Fruit fly (Drosophila melanogaster) whole organism, adult: Measurements from ENCODE around the gene CG10877.

Source experiments
- CG11617 ChIP-seq: fragments of 200-800 bp; sonication (Bioruptor generic); optimal IDR thresholded peaks from 2 replicates; lab custom pipeline; 2017; ENCODE audit warnings: mild to moderate bottlenecking, missing biosample characterization, missing genetic modification reagents, missing genetic modification characterization
- CG12768 ChIP-seq: fragments of 200-800 bp; sonication (Bioruptor generic); optimal IDR thresholded peaks from 2 replicates; lab custom pipeline; 2017; ENCODE audit warnings: missing biosample characterization, missing genetic modification characterization, mild to moderate bottlenecking, moderate library complexity, missing genetic modification reagents
- CG1620 ChIP-seq: fragments of 200-800 bp; sonication (Bioruptor generic); optimal IDR thresholded peaks from 2 replicates; lab custom pipeline; 2016; ENCODE audit warnings: missing biosample characterization, missing genetic modification characterization
- CG33017 ChIP-seq: fragments of 200-800 bp; sonication (Bioruptor generic); optimal IDR thresholded peaks from 2 replicates; lab custom pipeline; 2018; ENCODE audit warnings: missing biosample characterization, mild to moderate bottlenecking, missing genetic modification characterization, moderate library complexity
- CG7045 ChIP-seq: fragments of 200-800 bp; sonication (Bioruptor generic); optimal IDR thresholded peaks from 2 replicates; lab custom pipeline; 2017; ENCODE audit warnings: missing biosample characterization, mild to moderate bottlenecking, missing genetic modification characterization
- CG7101 ChIP-seq: fragments of 200-800 bp; sonication (Bioruptor generic); optimal IDR thresholded peaks from 2 replicates; lab custom pipeline; 2018; ENCODE audit warnings: missing biosample characterization, mild to moderate bottlenecking, missing genetic modification characterization, moderate library complexity
- Clk ChIP-seq: fragments of 200-800 bp; sonication (Bioruptor generic); optimal IDR thresholded peaks from 2 replicates; lab custom pipeline; 2017; ENCODE audit warnings: missing biosample characterization, missing genetic modification characterization
- Hr96 ChIP-seq: fragments of 200-800 bp; sonication (Bioruptor generic); optimal IDR thresholded peaks from 2 replicates; lab custom pipeline; 2016; ENCODE audit warnings: missing biosample characterization, missing genetic modification characterization
- Mnt ChIP-seq: fragments of 200-800 bp; sonication (Bioruptor generic); optimal IDR thresholded peaks from 2 replicates; lab custom pipeline; 2016; ENCODE audit warnings: missing biosample characterization, mild to moderate bottlenecking, missing genetic modification characterization
- bab1 ChIP-seq: fragments of 200-800 bp; sonication (Bioruptor generic); optimal IDR thresholded peaks from 3 replicates; lab custom pipeline; 2019; ENCODE audit warnings: missing biosample characterization, mild to moderate bottlenecking, missing genetic modification characterization, moderate library complexity
- cnc ChIP-seq, 2 experiments: fragments of >200 bp; optimal IDR thresholded peaks; 2 replicates each; lab custom pipeline; 2017
- kay ChIP-seq: fragments of 200-800 bp; sonication (Bioruptor generic); peaks from one replicate; lab custom pipeline; 2016; ENCODE audit warnings: missing biosample characterization, missing genetic modification characterization, borderline replicate concordance
- pad ChIP-seq: fragments of 200-800 bp; sonication (Bioruptor generic); optimal IDR thresholded peaks from 3 replicates; lab custom pipeline; 2017; ENCODE audit warnings: missing biosample characterization, missing genetic modification characterization, mild to moderate bottlenecking, moderate library complexity, missing genetic modification reagents

dm6 chr3R:20555023-20555422 lies 8.8 kb downstream of the CG10877 start:
- TF ChIP-seq kay (no peak), pad (GFP tag; lab: Kevin White, UChicago) (peak; percentile 44), CG11617 (GFP tag; lab: Kevin White, UChicago) (no peak), CG7045 (GFP tag; lab: Kevin White, UChicago) (peak; percentile 52), Clk (GFP tag; lab: Kevin White, UChicago) (no peak), CG7101 (tag; lab: Kevin White, UChicago) (peak; percentile 63), bab1 (GFP tag; lab: Kevin White, UChicago) (peak; percentile 71), CG1620 (GFP tag; lab: Kevin White, UChicago) (no peak), cnc (optimal IDR thresholded peaks at IDR 0.05; lab: Kevin White, UChicago) (no peak), Hr96 (GFP tag; lab: Kevin White, UChicago) (peak; percentile 30), Mnt (GFP tag; lab: Kevin White, UChicago) (no peak), CG33017 (tag; lab: Kevin White, UChicago) (peak; percentile 63), CG12768 (GFP tag; lab: Kevin White, UChicago) (no peak)
